Worm (Caenorhabditis elegans): ENCODE results near the gene mpst-1.

The mpst-1 gene

DNA sequence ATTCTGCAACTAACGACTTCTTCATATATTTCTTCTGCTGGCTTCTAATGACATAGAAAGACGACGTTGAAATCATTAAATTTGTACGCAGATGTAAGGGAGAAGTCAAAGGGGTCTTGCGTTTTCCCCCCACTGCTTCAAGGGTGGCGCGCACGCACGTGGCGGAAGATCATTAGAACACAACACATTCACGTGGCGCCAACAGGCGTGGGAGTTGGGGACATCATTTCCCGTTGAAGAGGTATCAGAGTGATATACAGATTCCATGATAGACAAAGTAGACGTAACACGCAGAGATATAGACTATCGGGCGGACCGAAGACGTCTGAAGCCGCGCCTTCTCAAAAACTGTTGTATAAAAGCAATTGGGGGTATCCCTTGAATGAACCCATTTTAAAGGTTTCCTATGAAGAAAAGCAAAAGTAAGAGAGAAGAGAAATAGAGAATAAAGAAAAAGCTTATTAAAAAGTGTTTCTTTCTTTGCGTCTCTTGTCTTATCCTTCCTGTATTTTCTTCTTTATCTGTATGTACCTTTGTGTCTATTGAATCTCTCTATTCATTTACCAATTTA, 27.5 kb downstream of the mpst-1 start (continued):
- TF ChIP-seq ceh-82 (tag; optimal IDR thresholded peaks at IDR 0.05) (no peak), ama-1 (optimal IDR thresholded peaks at IDR 0.05) (no peak)

DNA sequence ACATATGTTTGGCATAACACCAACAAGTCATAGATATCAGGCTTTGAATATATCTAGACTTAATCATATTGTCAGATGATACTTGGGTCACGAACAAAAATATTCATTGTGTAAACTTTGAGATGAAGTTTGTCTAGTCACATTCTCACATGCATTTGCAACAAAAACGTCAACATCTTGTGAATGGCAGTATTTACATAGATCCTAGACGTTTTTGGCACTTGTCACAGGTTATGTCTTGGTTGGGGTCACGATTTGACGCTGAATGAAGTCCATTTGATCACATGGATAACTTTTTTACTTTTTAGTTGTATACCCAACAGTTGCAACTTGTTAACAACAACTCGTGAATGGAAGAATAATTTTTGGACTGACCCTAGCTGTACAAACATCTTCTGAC, 28.5 kb downstream of the mpst-1 start:
- TF ChIP-seq fos-1 (tag; optimal IDR thresholded peaks at IDR 0.05) (no peak), ama-1 (optimal IDR thresholded peaks at IDR 0.05) (no peak), crh-2 (tag; optimal IDR thresholded peaks at IDR 0.05) (no peak), nhr-129 (tag; optimal IDR thresholded peaks at IDR 0.05) (peak; percentile 49)

- TF ChIP-seq nhr-237 (tag; optimal IDR thresholded peaks at IDR 0.05) (no peak), nhr-129 (tag; optimal IDR thresholded peaks at IDR 0.05) (no peak), elt-3 (tag; optimal IDR thresholded peaks at IDR 0.05) (no peak), unc-55 (GFP tag; optimal IDR thresholded peaks at IDR 0.05) (no peak), ama-1 (optimal IDR thresholded peaks at IDR 0.05) (no peak), crh-2 (tag; optimal IDR thresholded peaks at IDR 0.05) (peak; percentile 6), nhr-6 (tag; optimal IDR thresholded peaks at IDR 0.05) (no peak), skn-1 (tag; optimal IDR thresholded peaks at IDR 0.05) (no peak), sma-9 (GFP tag; optimal IDR thresholded peaks at IDR 0.05) (peak; percentile 70), sma-9 (tag; optimal IDR thresholded peaks at IDR 0.05) (no peak), blmp-1 (tag; optimal IDR thresholded peaks at IDR 0.05; ENCODE audit: insufficient read depth) (peak; percentile 50), elt-1 (tag; optimal IDR thresholded peaks at IDR 0.05) (no peak), egl-27 (tag; optimal IDR thresholded peaks at IDR 0.05) (no peak), ztf-4 (tag; optimal IDR thresholded peaks at IDR 0.05) (no peak), sma-3 (GFP tag; optimal IDR thresholded peaks at IDR 0.05) (peak; percentile 13), lsy-2 (tag; optimal IDR thresholded peaks at IDR 0.05) (no peak), unc-62 (GFP tag; optimal IDR thresholded peaks at IDR 0.05) (no peak), dmd-4 (tag; optimal IDR thresholded peaks at IDR 0.05) (no peak), sem-4 (tag; optimal IDR thresholded peaks at IDR 0.05) (no peak), Y55F3AM.14 (GFP tag; optimal IDR thresholded peaks at IDR 0.05) (no peak), ztf-11 (tag; optimal IDR thresholded peaks at IDR 0.05) (no peak), nhr-10 (tag; optimal IDR thresholded peaks at IDR 0.05) (no peak), nhr-25 (tag; optimal IDR thresholded peaks at IDR 0.05) (peak; percentile 68), fos-1 (tag; optimal IDR thresholded peaks at IDR 0.05) (no peak), nhr-21 (tag; optimal IDR thresholded peaks at IDR 0.05) (peak; percentile 24), peb-1 (tag; optimal IDR thresholded peaks at IDR 0.05) (no peak)
Observed at ce11 chrV:11797272-11797855, 29.5 kb downstream of the mpst-1 start.

DNA sequence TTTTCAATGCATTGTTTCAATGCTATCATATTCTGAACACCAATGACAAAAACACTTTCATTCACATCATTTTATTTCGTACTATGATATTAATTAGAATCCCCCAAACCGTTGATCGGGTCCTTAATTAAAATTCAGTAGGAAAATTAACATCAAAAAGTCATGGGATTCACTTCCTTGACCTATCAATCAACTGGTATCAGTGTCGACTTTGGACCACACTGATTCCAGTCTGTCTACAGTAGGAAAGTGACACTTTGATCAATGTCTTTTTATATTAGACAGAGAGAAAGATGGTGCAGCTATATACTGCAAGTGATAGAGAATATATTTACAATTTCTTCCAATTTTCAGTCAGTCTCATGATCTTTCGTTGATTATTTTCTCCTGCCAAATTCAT, 30.5 kb downstream of the mpst-1 start:
- no peak for TF ChIP-seq nhr-237 (tag; optimal IDR thresholded peaks at IDR 0.05)
- no peak for TF ChIP-seq nhr-23 (tag; optimal IDR thresholded peaks at IDR 0.05)
- peak; percentile 81 for TF ChIP-seq sma-9 (GFP tag; optimal IDR thresholded peaks at IDR 0.05)
- no peak for TF ChIP-seq sma-9 (tag; optimal IDR thresholded peaks at IDR 0.05)
- no peak for TF ChIP-seq lsy-2 (tag; optimal IDR thresholded peaks at IDR 0.05)
- no peak for TF ChIP-seq skn-1 (tag; optimal IDR thresholded peaks at IDR 0.05)
- TF ChIP-seq ama-1 (optimal IDR thresholded peaks at IDR 0.05) = no peak
- no peak for TF ChIP-seq peb-1 (tag; optimal IDR thresholded peaks at IDR 0.05)
- no peak for TF ChIP-seq fos-1 (tag; optimal IDR thresholded peaks at IDR 0.05)
- TF ChIP-seq aly-2 (tag; optimal IDR thresholded peaks at IDR 0.05) = no peak
- TF ChIP-seq blmp-1 (tag; optimal IDR thresholded peaks at IDR 0.05; ENCODE audit: insufficient read depth) = peak; percentile 2
- TF ChIP-seq crh-2 (tag; optimal IDR thresholded peaks at IDR 0.05) = peak; percentile 8
- TF ChIP-seq lin-11 (tag; optimal IDR thresholded peaks at IDR 0.05) = no peak
- TF ChIP-seq nhr-21 (tag; optimal IDR thresholded peaks at IDR 0.05) = peak; percentile 13
- no peak for TF ChIP-seq alr-1 (tag; optimal IDR thresholded peaks at IDR 0.05)
- TF ChIP-seq sma-3 (GFP tag; optimal IDR thresholded peaks at IDR 0.05) = peak; percentile 17
- TF ChIP-seq elt-3 (tag; optimal IDR thresholded peaks at IDR 0.05) = no peak
- no peak for TF ChIP-seq ceh-16 (tag; optimal IDR thresholded peaks at IDR 0.05)
- TF ChIP-seq nhr-25 (tag; optimal IDR thresholded peaks at IDR 0.05) = peak; percentile 53

ce11 chrV:11795352-11795751, 31.5 kb downstream of the mpst-1 start:
- TF ChIP-seq mdl-1 (tag; optimal IDR thresholded peaks at IDR 0.05) (peak in 1 of 2 experiments; percentile 2), skn-1 (tag; optimal IDR thresholded peaks at IDR 0.05) (no peak), unc-55 (GFP tag; optimal IDR thresholded peaks at IDR 0.05) (no peak), egl-27 (tag; optimal IDR thresholded peaks at IDR 0.05) (peak; percentile 69), sma-9 (GFP tag; optimal IDR thresholded peaks at IDR 0.05) (peak; percentile 79), sma-9 (tag; optimal IDR thresholded peaks at IDR 0.05) (no peak), nhr-25 (tag; optimal IDR thresholded peaks at IDR 0.05) (peak; percentile 52), sma-3 (GFP tag; optimal IDR thresholded peaks at IDR 0.05) (peak; percentile 59), nhr-6 (tag; optimal IDR thresholded peaks at IDR 0.05) (no peak), nhr-21 (tag; optimal IDR thresholded peaks at IDR 0.05) (peak; percentile 73)

All from whole organism, L2 larva.